Worm (Caenorhabditis elegans) whole organism, L4 larva: ENCODE measurements around the gene C08F8.9.

Experiments used
- F10B5.3 ChIP-seq: sonication (generic microtip); optimal IDR thresholded peaks from 2 replicates; lab custom pipeline; 2016; ENCODE audit warnings: mild to moderate bottlenecking, missing genetic modification characterization, missing compliant biosample characterization
- F37D6.2 ChIP-seq: sonication (generic microtip); optimal IDR thresholded peaks from 2 replicates; lab custom pipeline; 2016; ENCODE audit warnings: mild to moderate bottlenecking, missing genetic modification characterization, missing compliant biosample characterization
- F44E2.7 ChIP-seq: fragments of 200-800 bp; sonication (Bioruptor generic); IDR thresholded peaks from 2 replicates; pipeline ENCODE4 v2.1.2; 2022; ENCODE audit warnings: missing genetic modification characterization, missing compliant biosample characterization
- T26A8.4 ChIP-seq: fragments of 200-800 bp; sonication (Bioruptor generic); IDR thresholded peaks from 2 replicates; pipeline ENCODE4 v1.3.6; 2022; ENCODE audit warnings: missing genetic modification characterization, missing compliant biosample characterization
- aha-1 ChIP-seq: fragments of 150-350 bp; peaks from one replicate; lab custom pipeline; 2014; ENCODE audit warnings: missing biosample characterization, missing genetic modification characterization
- ama-1 ChIP-seq: fragments of 150-350 bp; optimal IDR thresholded peaks from 2 replicates; lab custom pipeline; 2014; ENCODE audit warnings: inconsistent platforms, mixed read lengths
- attf-4 ChIP-seq: sonication (generic microtip); optimal IDR thresholded peaks from 3 replicates; lab custom pipeline; 2017; ENCODE audit warnings: missing biosample characterization, missing genetic modification characterization
- ceh-44 ChIP-seq: fragments of 200-800 bp; sonication (Bioruptor generic); IDR thresholded peaks from 2 replicates; pipeline ENCODE4 v1.3.6; 2022; ENCODE audit warnings: missing genetic modification reagents, missing genetic modification characterization, missing compliant biosample characterization
- daf-12 ChIP-seq: fragments of 150-350 bp; optimal IDR thresholded peaks from 2 replicates; lab custom pipeline; 2014; ENCODE audit warnings: missing biosample characterization, missing genetic modification reagents, missing genetic modification characterization
- daf-16 ChIP-seq, 3 experiments: sonication (generic microtip); optimal IDR thresholded peaks; 2 replicates each; lab custom pipeline; 2016 to 2017; ENCODE audit warnings: missing genetic modification characterization in 3 of 3, missing genetic modification reagents in 3 of 3, mild to moderate bottlenecking in 2 of 3, missing compliant biosample characterization in 2 of 3, missing biosample characterization in 1 of 3, moderate library complexity in 1 of 3
- daf-8 ChIP-seq: fragments of 200-800 bp; sonication (Bioruptor generic); IDR thresholded peaks from 2 replicates; pipeline ENCODE4 v1.3.6; 2022; ENCODE audit warnings: missing genetic modification characterization, missing compliant biosample characterization
- duxl-1 ChIP-seq: sonication (generic microtip); optimal IDR thresholded peaks from 2 replicates; lab custom pipeline; 2016; ENCODE audit warnings: mild to moderate bottlenecking, missing genetic modification characterization, moderate library complexity, missing compliant biosample characterization; ENCODE audit not compliant: poor library complexity
- dve-1 ChIP-seq: sonication (generic microtip); optimal IDR thresholded peaks from 2 replicates; lab custom pipeline; 2017; ENCODE audit warnings: antibody characterized with exemption, mild to moderate bottlenecking, missing genetic modification characterization, missing compliant biosample characterization; ENCODE audit not compliant: insufficient read depth
- egl-27 ChIP-seq: sonication (generic microtip); optimal IDR thresholded peaks from 3 replicates; lab custom pipeline; 2017; ENCODE audit warnings: missing biosample characterization, missing genetic modification reagents, missing genetic modification characterization
- fkh-10 ChIP-seq: fragments of 150-350 bp; optimal IDR thresholded peaks from 2 replicates; lab custom pipeline; 2014; ENCODE audit warnings: missing biosample characterization, missing genetic modification reagents, missing genetic modification characterization
- fos-1 ChIP-seq: fragments of 150-350 bp; optimal IDR thresholded peaks from 2 replicates; lab custom pipeline; 2014; ENCODE audit warnings: missing biosample characterization, missing genetic modification characterization
- gei-8 ChIP-seq: fragments of 200-800 bp; sonication (Bioruptor generic); optimal IDR thresholded peaks from 2 replicates; lab custom pipeline; 2018; ENCODE audit warnings: mild to moderate bottlenecking, missing genetic modification characterization, missing compliant biosample characterization
- hlh-11 ChIP-seq: fragments of 200-800 bp; sonication (Bioruptor generic); optimal IDR thresholded peaks from 2 replicates; lab custom pipeline; 2018; ENCODE audit warnings: mild to moderate bottlenecking, missing genetic modification characterization, missing compliant biosample characterization
- lim-7 ChIP-seq: fragments of 200-800 bp; sonication (Bioruptor generic); IDR thresholded peaks from 2 replicates; pipeline ENCODE4 v1.3.6; 2022; ENCODE audit warnings: missing genetic modification characterization, missing compliant biosample characterization
- lin-13 ChIP-seq: fragments of 150-350 bp; optimal IDR thresholded peaks from 2 replicates; lab custom pipeline; 2014; ENCODE audit warnings: missing biosample characterization, missing genetic modification reagents, missing genetic modification characterization
- lin-15B ChIP-seq: fragments of 150-350 bp; sonication (generic microtip); optimal IDR thresholded peaks from 3 replicates; lab custom pipeline; 2014; ENCODE audit warnings: missing biosample characterization, missing genetic modification characterization
- lin-29 ChIP-seq: fragments of 200-800 bp; sonication (Bioruptor generic); IDR thresholded peaks from 2 replicates; pipeline ENCODE4 v1.3.6; 2022; ENCODE audit warnings: missing genetic modification reagents, missing genetic modification characterization, missing compliant biosample characterization
- lin-38 ChIP-seq: fragments of 200-800 bp; sonication (Bioruptor generic); IDR thresholded peaks from 2 replicates; pipeline ENCODE4 v1.3.6; 2022; ENCODE audit warnings: missing genetic modification reagents, missing genetic modification characterization, missing compliant biosample characterization
- lsy-2 ChIP-seq, 2 experiments: fragments of 150-350 bp in 1 of 2; sonication (generic microtip) in 1 of 2; optimal IDR thresholded peaks; 2 replicates each; lab custom pipeline; 2014 to 2017; ENCODE audit warnings: missing biosample characterization in 2 of 2, missing genetic modification characterization in 2 of 2
- madf-9 ChIP-seq: fragments of 200-800 bp; sonication (Bioruptor generic); conservative IDR thresholded peaks from 2 replicates; pipeline ENCODE4 v1.3.6; 2022; ENCODE audit warnings: missing genetic modification reagents, missing genetic modification characterization, missing compliant biosample characterization
- mdt-29 ChIP-seq: fragments of 200-800 bp; sonication (Bioruptor generic); IDR thresholded peaks from 2 replicates; pipeline ENCODE4 v1.3.6; 2022; ENCODE audit warnings: missing genetic modification reagents, missing genetic modification characterization, missing compliant biosample characterization
- mep-1 ChIP-seq: fragments of 150-350 bp; sonication (generic microtip); optimal IDR thresholded peaks from 3 replicates; lab custom pipeline; 2014; ENCODE audit warnings: missing biosample characterization, missing genetic modification characterization
- nhr-10 ChIP-seq: fragments of 150-350 bp; optimal IDR thresholded peaks from 2 replicates; lab custom pipeline; 2014; ENCODE audit warnings: missing biosample characterization, missing genetic modification characterization
- nhr-11 ChIP-seq: fragments of 150-350 bp; optimal IDR thresholded peaks from 2 replicates; lab custom pipeline; 2014; ENCODE audit warnings: missing biosample characterization, missing genetic modification characterization
- nhr-28 ChIP-seq: fragments of 150-350 bp; optimal IDR thresholded peaks from 2 replicates; lab custom pipeline; 2014; ENCODE audit warnings: missing biosample characterization, missing genetic modification characterization
- nhr-42 ChIP-seq: fragments of 200-800 bp; sonication (Bioruptor generic); IDR thresholded peaks from 2 replicates; pipeline ENCODE4 v1.3.6; 2022; ENCODE audit warnings: missing genetic modification characterization, missing compliant biosample characterization
- nhr-48 ChIP-seq: sonication (generic microtip); optimal IDR thresholded peaks from 2 replicates; lab custom pipeline; 2016; ENCODE audit warnings: mild to moderate bottlenecking, missing genetic modification characterization, missing compliant biosample characterization
- nhr-76 ChIP-seq: fragments of 150-350 bp; optimal IDR thresholded peaks from 2 replicates; lab custom pipeline; 2014; ENCODE audit warnings: missing biosample characterization, missing genetic modification characterization
- pha-4 ChIP-seq, 2 experiments: fragments of 150-350 bp in 1 of 2; fragments of 200-800 bp in 1 of 2; sonication (Bioruptor generic) in 1 of 2; IDR thresholded peaks in 1 of 2; optimal IDR thresholded peaks in 1 of 2; 2 replicates each; pipeline versions ENCODE4 v1.3.6 to Lab custom; 2014 to 2022; ENCODE audit warnings: missing genetic modification characterization in 2 of 2, missing genetic modification reagents in 2 of 2, missing biosample characterization in 1 of 2, missing compliant biosample characterization in 1 of 2
- php-3 ChIP-seq: fragments of 200-800 bp; sonication (Bioruptor generic); IDR thresholded peaks from 2 replicates; pipeline ENCODE4 v1.3.6; 2022; ENCODE audit warnings: missing genetic modification reagents, missing genetic modification characterization, missing compliant biosample characterization
- pqm-1 ChIP-seq: sonication (generic microtip); optimal IDR thresholded peaks from 2 replicates; lab custom pipeline; 2017; ENCODE audit warnings: missing biosample characterization, missing genetic modification characterization
- spr-1 ChIP-seq: sonication (generic microtip); optimal IDR thresholded peaks from 2 replicates; lab custom pipeline; 2016; ENCODE audit warnings: mild to moderate bottlenecking, missing genetic modification characterization, missing compliant biosample characterization
- tag-97 ChIP-seq: fragments of 200-800 bp; sonication (Bioruptor generic); IDR thresholded peaks from 2 replicates; pipeline ENCODE4 v1.3.6; 2022; ENCODE audit warnings: missing genetic modification characterization, missing compliant biosample characterization
- tra-1 ChIP-seq: fragments of 200-800 bp; sonication (Bioruptor generic); IDR thresholded peaks from 2 replicates; pipeline ENCODE4 v1.3.6; 2022; ENCODE audit warnings: missing genetic modification reagents, missing genetic modification characterization, missing compliant biosample characterization
- unc-62 ChIP-seq, 3 experiments: fragments of 150-350 bp in 1 of 3; sonication (generic microtip); optimal IDR thresholded peaks in 2 of 3; peaks in 1 of 3; 1 replicate in 1 of 3; 2 replicates in 2 of 3; lab custom pipeline; 2014 to 2017; ENCODE audit warnings: missing biosample characterization in 3 of 3, missing genetic modification characterization in 3 of 3, missing genetic modification reagents in 3 of 3, missing genotype in 1 of 3
- zfp-3 ChIP-seq: fragments of 200-800 bp; sonication (Bioruptor generic); conservative IDR thresholded peaks from 2 replicates; pipeline ENCODE4 v1.3.6; 2022; ENCODE audit warnings: missing genetic modification reagents, missing genetic modification characterization, missing compliant biosample characterization
- zip-11 ChIP-seq: fragments of 200-800 bp; sonication (Bioruptor generic); IDR thresholded peaks from 2 replicates; pipeline ENCODE4 v1.3.6; 2022; ENCODE audit warnings: missing genetic modification characterization, missing compliant biosample characterization
- zip-2 ChIP-seq: fragments of 150-350 bp; optimal IDR thresholded peaks from 2 replicates; lab custom pipeline; 2014; ENCODE audit warnings: missing biosample characterization, missing genetic modification characterization
- ztf-11 ChIP-seq: fragments of 150-350 bp; optimal IDR thresholded peaks from 2 replicates; lab custom pipeline; 2014; ENCODE audit warnings: missing biosample characterization, missing genetic modification characterization

Gene C08F8.9

ce11 chrIV:11186729-11187128, 8.3 kb upstream of the C08F8.9 start, which contains the start of gene sdz-27:
TSS of gene sdz-27 (plus strand) at chrIV:11187029.
- peak in 1 of 2 experiments; percentile 29 for TF ChIP-seq unc-62 (GFP tag; optimal IDR thresholded peaks at IDR 0.05 in 1 of 2; lab: Kevin White, UChicago)
- TF ChIP-seq unc-62 (tag; optimal IDR thresholded peaks at IDR 0.05; lab: Kevin White, UChicago), result no peak
- no peak for TF ChIP-seq madf-9 (GFP tag; lab: Robert Waterston, UW)
- TF ChIP-seq daf-12 (tag; lab: Kevin White, UChicago), result no peak
- TF ChIP-seq nhr-76 (tag; lab: Kevin White, UChicago), result no peak
- TF ChIP-seq F44E2.7 (GFP tag; lab: Robert Waterston, UW), result no peak

ce11 chrIV:11183991-11184390, 5.6 kb upstream of the C08F8.9 start, which contains the start of gene nuaf-3:
TSS of gene nuaf-3 (plus strand) at chrIV:11184291.
- no peak for TF ChIP-seq ceh-44
- TF ChIP-seq daf-16 (GFP tag; optimal IDR thresholded peaks at IDR 0.05; lab: Kevin White, UChicago), result no peak
- TF ChIP-seq daf-16 (tag; optimal IDR thresholded peaks at IDR 0.05; lab: Kevin White, UChicago), result peak; percentile 34
- TF ChIP-seq dve-1, result peak; percentile 22
- TF ChIP-seq T26A8.4, result 0 out of 2 replicates have a peak, but pooled peaks have one; percentile 27
- TF ChIP-seq unc-62 (GFP tag; optimal IDR thresholded peaks at IDR 0.05 in 1 of 2; lab: Kevin White, UChicago), result peak in 1 of 2 experiments; percentile 12
- TF ChIP-seq unc-62 (tag; optimal IDR thresholded peaks at IDR 0.05; lab: Kevin White, UChicago), result no peak
- peak; percentile 44 for TF ChIP-seq ama-1 (lab: Kevin White, UChicago)

ce11 chrIV:11183013-11183412, 4.6 kb upstream of the C08F8.9 start, which contains the start of gene prx-14:
TSS of gene prx-14 (plus strand) at chrIV:11183132.
- peak; percentile 41 for TF ChIP-seq ama-1 (lab: Kevin White, UChicago)
- TF ChIP-seq lin-38 (GFP tag; lab: Robert Waterston, UW), result peak; percentile 40
- TF ChIP-seq aha-1 (tag; lab: Kevin White, UChicago), result peak; percentile 88
- TF ChIP-seq duxl-1, result no peak
- no peak for TF ChIP-seq mdt-29 (GFP tag; lab: Robert Waterston, UW)
- no peak for TF ChIP-seq fkh-10
- TF ChIP-seq nhr-48, result peak; percentile 5
- peak; percentile 14 for TF ChIP-seq mep-1 (tag; lab: Kevin White, UChicago)
- TF ChIP-seq php-3 (GFP tag; lab: Robert Waterston, UW), result 0 out of 2 replicates have a peak, but pooled peaks have one; percentile 25
- 0 out of 2 replicates have a peak, but pooled peaks have one; percentile 61 for TF ChIP-seq zfp-3 (GFP tag; lab: Robert Waterston, UW)
- TF ChIP-seq pqm-1 (tag; lab: Kevin White, UChicago), result peak; percentile 11
- peak; percentile 37; the same call in 1 of the 2 replicates for TF ChIP-seq pha-4 (GFP tag; IDR thresholded peaks at IDR 0.05; lab: Robert Waterston, UW)
- TF ChIP-seq pha-4 (tag; optimal IDR thresholded peaks at IDR 0.05; lab: Kevin White, UChicago), result no peak
- TF ChIP-seq tra-1 (GFP tag; lab: Robert Waterston, UW), result no peak
- peak; percentile 5 for TF ChIP-seq dve-1

- TF ChIP-seq ztf-11 (tag; lab: Kevin White, UChicago) (no peak), daf-8 (no peak), lim-7 (GFP tag; lab: Robert Waterston, UW) (no peak), fos-1 (tag; lab: Kevin White, UChicago) (no peak), spr-1 (tag; lab: Kevin White, UChicago) (no peak), egl-27 (no peak), lin-15B (tag; lab: Kevin White, UChicago) (no peak), hlh-11 (tag; lab: Kevin White, UChicago) (no peak), gei-8 (GFP tag; lab: Kevin White, UChicago) (no peak), zip-11 (GFP tag; lab: Robert Waterston, UW) (no peak), F37D6.2 (tag; lab: Kevin White, UChicago) (no peak), aha-1 (tag; lab: Kevin White, UChicago) (peak; percentile 78), zip-2 (tag; lab: Kevin White, UChicago) (no peak), daf-16 (GFP tag; optimal IDR thresholded peaks at IDR 0.05; lab: Kevin White, UChicago) (no peak), daf-16 (tag; optimal IDR thresholded peaks at IDR 0.05; lab: Kevin White, UChicago) (peak; percentile 41), lsy-2 (tag; optimal IDR thresholded peaks at IDR 0.05; lab: Kevin White, UChicago) (peak in 1 of 2 experiments; percentile 3), tra-1 (GFP tag; lab: Robert Waterston, UW) (no peak), nhr-28 (tag; lab: Kevin White, UChicago) (peak; percentile 99), F10B5.3 (no peak), mdt-29 (GFP tag; lab: Robert Waterston, UW) (no peak), nhr-11 (no peak), lin-38 (GFP tag; lab: Robert Waterston, UW) (no peak), lin-29 (GFP tag; lab: Robert Waterston, UW) (no peak), lin-13 (GFP tag; lab: Kevin White, UChicago) (no peak), nhr-76 (tag; lab: Kevin White, UChicago) (no peak), tag-97 (GFP tag; lab: Robert Waterston, UW) (no peak), nhr-10 (no peak), madf-9 (GFP tag; lab: Robert Waterston, UW) (no peak), nhr-42 (GFP tag; lab: Robert Waterston, UW) (no peak), attf-4 (no peak)
Measured at ce11 chrIV:11180077-11180476, 1.7 kb upstream of the C08F8.9 start.
